Fruit fly (Drosophila melanogaster) whole organism, adult: ENCODE measurements around the gene Set2.

Experiments
- CG11617 ChIP-seq: fragments of 200-800 bp; sonication (Bioruptor generic); optimal IDR thresholded peaks from 2 replicates; lab custom pipeline; 2017; ENCODE audit warnings: mild to moderate bottlenecking, missing biosample characterization, missing genetic modification reagents, missing genetic modification characterization
- cic ChIP-seq: fragments of 200-800 bp; sonication (Bioruptor generic); optimal IDR thresholded peaks from 2 replicates; lab custom pipeline; 2017; ENCODE audit warnings: missing biosample characterization, mild to moderate bottlenecking, missing genetic modification characterization, moderate library complexity

DNA sequence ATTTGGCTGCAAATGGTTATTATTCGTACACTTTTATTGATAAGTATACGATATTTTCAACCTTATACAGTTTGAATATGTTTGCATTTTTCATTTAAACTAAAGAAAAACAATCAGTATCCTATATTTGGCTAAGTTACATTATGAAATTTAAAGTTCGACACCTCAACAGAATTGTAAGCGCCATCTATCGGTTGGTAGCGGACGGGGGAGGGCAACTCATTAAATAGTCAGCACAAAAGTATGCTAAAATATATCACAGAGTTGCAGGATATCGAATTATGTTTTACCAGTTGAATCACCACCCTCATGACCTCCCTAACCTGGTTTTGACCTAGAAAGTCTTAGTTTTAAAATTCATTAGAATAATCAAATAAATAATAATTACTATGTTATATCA lies 11.8 kb upstream of the Set2 start:
- no peak for TF ChIP-seq CG11617 (GFP tag; lab: Kevin White, UChicago)
- TF ChIP-seq cic (GFP tag; lab: Kevin White, UChicago): no peak
